Worm (Caenorhabditis elegans) whole organism, L1 larva: ENCODE measurements around the gene epg-3.

Experiments used
- C04F5.9 ChIP-seq: sonication (generic microtip); optimal IDR thresholded peaks from 2 replicates; lab custom pipeline; 2016; ENCODE audit warnings: missing genetic modification characterization, missing compliant biosample characterization
- pqm-1 ChIP-seq: sonication (generic microtip); optimal IDR thresholded peaks from 3 replicates; lab custom pipeline; 2017; ENCODE audit warnings: missing biosample characterization, missing genetic modification characterization

DNA sequence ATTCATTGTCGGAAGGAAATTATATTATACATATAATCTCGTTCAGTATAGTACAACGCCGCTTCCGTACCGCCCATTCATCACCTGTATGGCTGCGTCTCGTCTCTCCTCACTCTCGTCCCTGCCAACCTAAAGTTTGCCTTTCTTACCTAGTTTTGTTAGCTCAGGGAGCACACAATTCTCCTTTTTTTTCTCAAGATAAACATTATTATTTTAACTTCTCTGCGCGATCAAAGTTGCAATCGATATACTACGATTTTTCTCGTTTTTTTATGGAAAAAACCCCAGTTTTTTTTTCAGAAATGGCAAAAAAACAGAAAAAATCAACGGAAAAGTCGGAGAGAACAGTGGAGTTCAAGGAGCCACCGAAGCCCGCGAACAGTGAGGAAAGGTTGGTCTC lies at the start of gene epg-3:
- TF ChIP-seq pqm-1 (tag; lab: Kevin White, UChicago) (no peak), C04F5.9 (tag; lab: Kevin White, UChicago) (no peak)
